Worm (Caenorhabditis elegans): Measurements from ENCODE around the gene srab-11.

- TF ChIP-seq ceh-13 (GFP tag; optimal IDR thresholded peaks at IDR 0.05) (no peak), flt-1 (GFP tag; IDR thresholded peaks at IDR 0.05) (no peak), ama-1 (optimal IDR thresholded peaks at IDR 0.05) (no peak), ets-7 (tag; optimal IDR thresholded peaks at IDR 0.05) (no peak), aly-1 (tag; optimal IDR thresholded peaks at IDR 0.05) (no peak), pes-1 (GFP tag; IDR thresholded peaks at IDR 0.05) (no peak), hmbx-1 (tag; optimal IDR thresholded peaks at IDR 0.05) (no peak), B0310.2 (tag; optimal IDR thresholded peaks at IDR 0.05) (no peak), tbx-11 (GFP tag; IDR thresholded peaks at IDR 0.05) (no peak)
Measured at ce11 chrV:3121743-3122142, 25.1 kb downstream of the srab-11 start, which contains the start of gene srt-56.

Data from whole organism, early embryonic.